Worm (Caenorhabditis elegans): ENCODE measurements around the gene zip-8.

The zip-8 gene

DNA sequence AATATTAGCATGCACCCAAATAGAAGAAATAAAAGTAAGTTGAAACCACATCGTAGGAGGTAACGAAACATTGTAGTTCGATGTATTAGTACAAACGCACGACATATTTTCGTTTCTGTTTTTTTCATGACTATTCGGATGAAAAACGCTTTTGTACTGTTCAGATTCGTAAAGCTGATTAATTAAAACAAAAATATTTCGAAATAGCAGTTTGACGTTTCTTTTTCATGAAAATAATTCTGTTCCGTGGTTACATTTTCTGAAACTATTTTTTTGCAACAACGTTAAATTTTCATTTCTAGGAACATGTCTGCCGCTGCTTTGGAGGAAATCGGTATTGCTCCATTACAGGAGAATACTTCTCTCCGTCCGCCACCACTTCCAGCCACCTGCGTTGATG lies 10.7 kb downstream of the zip-8 start, which contains the start of gene rpt-3:
rpt-3 (plus strand) TSS at position 301 of the 400 bp plus-strand sequence.
- TF ChIP-seq snpc-4 (tag; optimal IDR thresholded peaks at IDR 0.05) (no peak), mep-1 (tag; optimal IDR thresholded peaks at IDR 0.05) (no peak), pha-4 (tag; optimal IDR thresholded peaks at IDR 0.05) (no peak)

DNA sequence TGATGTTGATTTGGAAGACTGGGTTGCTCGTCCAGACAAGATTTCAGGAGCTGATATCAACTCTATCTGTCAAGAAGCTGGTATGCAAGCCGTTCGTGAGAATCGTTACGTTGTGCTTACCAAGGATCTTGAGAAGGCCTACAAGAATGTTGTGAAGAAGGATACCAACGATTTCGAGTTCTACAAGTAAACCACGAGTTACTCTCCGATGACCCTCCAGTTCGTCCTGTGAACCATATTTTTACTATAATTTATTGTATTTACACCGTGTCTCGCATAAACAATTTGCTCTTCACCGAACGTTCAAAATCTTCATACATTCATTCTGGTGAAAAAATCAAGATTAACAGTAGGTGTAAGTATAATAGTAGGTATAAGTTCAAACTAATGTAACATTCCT lies 12.2 kb downstream of the zip-8 start:
- TF ChIP-seq snpc-4 (tag; optimal IDR thresholded peaks at IDR 0.05) (no peak), nhr-12 (tag; optimal IDR thresholded peaks at IDR 0.05) (no peak), pha-4 (tag; optimal IDR thresholded peaks at IDR 0.05) (no peak), nhr-237 (tag; optimal IDR thresholded peaks at IDR 0.05) (no peak), ceh-43 (GFP tag; optimal IDR thresholded peaks at IDR 0.05) (no peak), mls-2 (tag; optimal IDR thresholded peaks at IDR 0.05) (no peak), zip-8 (tag; optimal IDR thresholded peaks at IDR 0.05) (no peak), mab-5 (tag; optimal IDR thresholded peaks at IDR 0.05) (no peak), hlh-1 (tag; optimal IDR thresholded peaks at IDR 0.05) (no peak), M03D4.4 (tag; optimal IDR thresholded peaks at IDR 0.05) (no peak), nhr-76 (tag; optimal IDR thresholded peaks at IDR 0.05) (no peak), elt-1 (tag; optimal IDR thresholded peaks at IDR 0.05; ENCODE audit: borderline replicate concordance, insufficient read depth) (no peak), unc-120 (tag; optimal IDR thresholded peaks at IDR 0.05; ENCODE audit: poor library complexity, severe bottlenecking) (no peak), ztf-11 (tag; optimal IDR thresholded peaks at IDR 0.05) (no peak), ceh-83 (GFP tag; optimal IDR thresholded peaks at IDR 0.05) (no peak), nhr-28 (tag; optimal IDR thresholded peaks at IDR 0.05) (no peak), lin-13 (tag; optimal IDR thresholded peaks at IDR 0.05) (no peak), unc-62 (GFP tag; optimal IDR thresholded peaks at IDR 0.05) (no peak), ceh-39 (tag; optimal IDR thresholded peaks at IDR 0.05) (no peak)

DNA sequence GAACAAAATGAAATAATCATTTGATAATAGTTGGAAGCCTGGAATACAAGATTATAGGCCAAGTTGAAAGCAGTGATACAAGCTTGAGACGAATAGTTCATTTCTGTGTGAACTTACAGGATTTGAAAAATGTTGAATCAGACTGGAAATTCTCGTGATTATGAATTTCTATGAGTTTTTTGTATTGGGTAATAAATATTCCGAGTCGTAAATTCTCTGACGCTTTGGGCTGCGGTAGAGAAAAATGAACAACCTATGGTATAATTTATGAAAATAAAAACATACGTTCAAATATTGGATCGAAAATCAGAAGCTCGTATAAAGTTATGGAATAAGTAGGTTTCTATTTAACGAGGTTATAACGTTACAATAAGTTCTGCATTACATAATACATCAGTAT lies 14.1 kb downstream of the zip-8 start, which contains the start of gene srb-11:
srb-11 (minus strand) TSS at position 101 of the 400 bp plus-strand sequence.
- TF ChIP-seq M03D4.4 (tag; optimal IDR thresholded peaks at IDR 0.05): no peak
- TF ChIP-seq elt-1 (tag; optimal IDR thresholded peaks at IDR 0.05; ENCODE audit: borderline replicate concordance, insufficient read depth): no peak
- no peak for TF ChIP-seq ceh-39 (tag; optimal IDR thresholded peaks at IDR 0.05)
- no peak for TF ChIP-seq ces-1 (GFP tag; optimal IDR thresholded peaks at IDR 0.05)
- no peak for TF ChIP-seq ceh-43 (GFP tag; optimal IDR thresholded peaks at IDR 0.05)
- TF ChIP-seq unc-39 (tag; optimal IDR thresholded peaks at IDR 0.05): no peak
- no peak for TF ChIP-seq mab-5 (tag; optimal IDR thresholded peaks at IDR 0.05)
- no peak for TF ChIP-seq drap-1 (GFP tag; optimal IDR thresholded peaks at IDR 0.05)
- TF ChIP-seq zip-8 (tag; optimal IDR thresholded peaks at IDR 0.05): no peak
- TF ChIP-seq nhr-28 (tag; optimal IDR thresholded peaks at IDR 0.05): no peak
- no peak for TF ChIP-seq mep-1 (tag; optimal IDR thresholded peaks at IDR 0.05)
- no peak for TF ChIP-seq ztf-11 (tag; optimal IDR thresholded peaks at IDR 0.05)
- TF ChIP-seq snpc-4 (tag; optimal IDR thresholded peaks at IDR 0.05): no peak
- TF ChIP-seq unc-120 (tag; optimal IDR thresholded peaks at IDR 0.05; ENCODE audit: poor library complexity, severe bottlenecking): no peak
- no peak for TF ChIP-seq sptf-1 (tag; optimal IDR thresholded peaks at IDR 0.05)

DNA sequence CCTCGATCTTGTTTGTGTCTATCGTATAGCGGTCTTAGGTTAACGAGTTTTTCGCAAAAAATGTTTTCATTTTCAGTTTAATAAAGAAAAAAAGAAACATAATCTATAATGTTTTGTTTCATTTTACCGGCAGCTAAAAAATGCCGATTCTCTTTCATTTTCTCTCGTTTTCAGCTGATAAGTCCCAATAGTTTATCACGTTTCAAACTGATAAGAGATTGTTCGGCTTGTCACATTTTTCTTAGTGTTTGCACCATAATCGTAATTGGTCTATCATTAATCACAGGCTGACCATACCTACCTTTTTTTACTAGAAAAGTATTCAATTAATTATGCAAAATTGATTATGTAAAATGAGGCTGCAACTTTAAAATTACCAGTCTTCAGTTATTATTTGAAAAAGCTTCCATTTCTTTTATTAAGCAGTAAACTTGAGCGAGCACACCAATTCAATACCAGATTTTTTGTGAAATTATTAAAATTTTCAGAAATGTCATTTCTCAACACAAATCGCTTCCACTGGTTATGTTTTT lies 16.5 kb downstream of the zip-8 start, which contains the start of gene F23F12.13:
F23F12.13 (plus strand) TSS at position 483 of the 533 bp plus-strand sequence.
- no peak for TF ChIP-seq lin-13 (tag; optimal IDR thresholded peaks at IDR 0.05)
- no peak for TF ChIP-seq ceh-39 (tag; optimal IDR thresholded peaks at IDR 0.05)
- no peak for TF ChIP-seq mls-2 (tag; optimal IDR thresholded peaks at IDR 0.05)
- TF ChIP-seq ztf-11 (tag; optimal IDR thresholded peaks at IDR 0.05): no peak
- no peak for TF ChIP-seq snpc-4 (tag; optimal IDR thresholded peaks at IDR 0.05)
- TF ChIP-seq zip-8 (tag; optimal IDR thresholded peaks at IDR 0.05): no peak
- TF ChIP-seq flh-1 (GFP tag; optimal IDR thresholded peaks at IDR 0.05): no peak
- TF ChIP-seq drap-1 (GFP tag; optimal IDR thresholded peaks at IDR 0.05): no peak
- no peak for TF ChIP-seq mab-5 (tag; optimal IDR thresholded peaks at IDR 0.05)
- TF ChIP-seq nhr-237 (tag; optimal IDR thresholded peaks at IDR 0.05): no peak
- TF ChIP-seq hlh-1 (tag; optimal IDR thresholded peaks at IDR 0.05): no peak
- TF ChIP-seq ceh-83 (GFP tag; optimal IDR thresholded peaks at IDR 0.05): no peak
- TF ChIP-seq lin-32 (GFP tag; optimal IDR thresholded peaks at IDR 0.05): no peak

DNA sequence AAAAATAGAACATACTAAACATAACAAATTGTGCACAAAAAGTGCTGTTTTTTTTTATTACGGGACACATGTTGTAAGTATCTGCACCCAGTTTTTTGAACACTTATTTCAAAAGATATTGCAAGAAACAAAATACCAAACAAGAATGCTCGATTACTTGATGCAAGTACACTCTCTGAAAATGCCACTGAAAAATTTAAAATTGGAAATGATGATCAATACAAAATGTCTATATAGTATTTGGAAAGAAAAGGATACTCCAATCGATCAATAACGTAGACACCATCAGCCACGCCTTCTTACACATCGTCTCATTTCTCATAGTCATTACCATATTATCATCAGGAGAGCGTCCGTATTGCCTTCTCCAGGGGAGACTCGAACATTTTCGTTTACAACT lies 19.4 kb downstream of the zip-8 start, which contains the start of gene sdz-15:
sdz-15 (plus strand) TSS at position 301 of the 400 bp plus-strand sequence.
- TF ChIP-seq nhr-76 (tag; optimal IDR thresholded peaks at IDR 0.05): no peak
- no peak for TF ChIP-seq elt-1 (tag; optimal IDR thresholded peaks at IDR 0.05; ENCODE audit: borderline replicate concordance, insufficient read depth)
- no peak for TF ChIP-seq ceh-39 (tag; optimal IDR thresholded peaks at IDR 0.05)
- no peak for TF ChIP-seq nhr-2 (tag; optimal IDR thresholded peaks at IDR 0.05)
- no peak for TF ChIP-seq lin-13 (tag; optimal IDR thresholded peaks at IDR 0.05)
- no peak for TF ChIP-seq unc-62 (GFP tag; optimal IDR thresholded peaks at IDR 0.05)
- TF ChIP-seq nhr-12 (tag; optimal IDR thresholded peaks at IDR 0.05): no peak
- no peak for TF ChIP-seq mep-1 (tag; optimal IDR thresholded peaks at IDR 0.05)
- no peak for TF ChIP-seq elt-3 (tag; optimal IDR thresholded peaks at IDR 0.05)

Data from whole organism, mixed stage, embryonic.